Worm (Caenorhabditis elegans) whole organism, L3 larva: ENCODE measurements around the gene Y110A2AL.3.
"Not testable (repeated sequence)": the region's sequence is repeated elsewhere in the genome, so short reads cannot be mapped to it uniquely, and the experiment has no call there.

Source experiments
- R02D3.7 ChIP-seq: fragments of 150-350 bp; optimal IDR thresholded peaks from 2 replicates; lab custom pipeline; 2014; ENCODE audit warnings: missing biosample characterization, missing genetic modification characterization
- ZK546.5 ChIP-seq: sonication (generic microtip); optimal IDR thresholded peaks from 2 replicates; lab custom pipeline; 2017; ENCODE audit warnings: missing biosample characterization, missing genetic modification characterization
- ama-1 ChIP-seq: fragments of 150-350 bp; optimal IDR thresholded peaks from 2 replicates; lab custom pipeline; 2018
- ceh-16 ChIP-seq: sonication (generic microtip); optimal IDR thresholded peaks from 2 replicates; lab custom pipeline; 2017; ENCODE audit warnings: missing biosample characterization, missing genetic modification characterization
- ceh-28 ChIP-seq: fragments of 150-350 bp; optimal IDR thresholded peaks from 2 replicates; lab custom pipeline; 2014; ENCODE audit warnings: missing biosample characterization, missing genetic modification reagents, missing genetic modification characterization
- ceh-82 ChIP-seq: fragments of 150-350 bp; optimal IDR thresholded peaks from 2 replicates; lab custom pipeline; 2014; ENCODE audit warnings: missing biosample characterization, missing genetic modification characterization
- ceh-9 ChIP-seq: sonication (generic microtip); optimal IDR thresholded peaks from 2 replicates; lab custom pipeline; 2018; ENCODE audit warnings: missing biosample characterization, missing genetic modification characterization
- daf-12 ChIP-seq: fragments of 150-350 bp; optimal IDR thresholded peaks from 2 replicates; lab custom pipeline; 2014; ENCODE audit warnings: missing biosample characterization, missing genetic modification reagents, missing genetic modification characterization
- egl-5 ChIP-seq: fragments of 150-350 bp; optimal IDR thresholded peaks from 2 replicates; lab custom pipeline; 2017; ENCODE audit warnings: missing biosample characterization, missing genetic modification reagents, missing genetic modification characterization, inconsistent platforms
- elt-1 ChIP-seq: fragments of 150-350 bp; optimal IDR thresholded peaks from 2 replicates; lab custom pipeline; 2014; ENCODE audit warnings: missing biosample characterization, missing genetic modification characterization
- elt-2 ChIP-seq: sonication (generic microtip); optimal IDR thresholded peaks from 2 replicates; lab custom pipeline; 2016; ENCODE audit warnings: missing genetic modification reagents, mild to moderate bottlenecking, missing genetic modification characterization, missing compliant biosample characterization
- eor-1 ChIP-seq, 2 experiments: fragments of 150-350 bp; optimal IDR thresholded peaks; 2 replicates each; lab custom pipeline; 2014 to 2018; ENCODE audit warnings: missing biosample characterization in 2 of 2, missing genetic modification characterization in 2 of 2
- fkh-2 ChIP-seq: fragments of 150-350 bp; optimal IDR thresholded peaks from 2 replicates; lab custom pipeline; 2014; ENCODE audit warnings: missing biosample characterization, missing genetic modification reagents, missing genetic modification characterization
- hmg-11 ChIP-seq: sonication (generic microtip); optimal IDR thresholded peaks from 2 replicates; lab custom pipeline; 2016; ENCODE audit warnings: missing genetic modification characterization, missing compliant biosample characterization
- jun-1 ChIP-seq: fragments of 150-350 bp; optimal IDR thresholded peaks from 2 replicates; lab custom pipeline; 2014; ENCODE audit warnings: missing biosample characterization, missing genetic modification reagents, missing genetic modification characterization
- lin-15B ChIP-seq: fragments of 150-350 bp; optimal IDR thresholded peaks from 2 replicates; lab custom pipeline; 2014; ENCODE audit warnings: missing biosample characterization, missing genetic modification characterization
- lsy-12 ChIP-seq: sonication (generic microtip); optimal IDR thresholded peaks from 2 replicates; lab custom pipeline; 2016; ENCODE audit warnings: mild to moderate bottlenecking, missing genetic modification characterization, missing compliant biosample characterization
- mdl-1 ChIP-seq: fragments of 150-350 bp; optimal IDR thresholded peaks from 2 replicates; lab custom pipeline; 2014; ENCODE audit warnings: missing biosample characterization, missing genetic modification characterization
- mml-1 ChIP-seq: fragments of 150-350 bp; sonication (generic microtip); optimal IDR thresholded peaks from 3 replicates; lab custom pipeline; 2014; ENCODE audit warnings: missing biosample characterization, missing genetic modification characterization
- nhr-11 ChIP-seq: fragments of 150-350 bp; optimal IDR thresholded peaks from 2 replicates; lab custom pipeline; 2014; ENCODE audit warnings: missing biosample characterization, missing genetic modification characterization
- nhr-12 ChIP-seq: fragments of 150-350 bp; optimal IDR thresholded peaks from 2 replicates; lab custom pipeline; 2014; ENCODE audit warnings: missing biosample characterization, missing genetic modification characterization
- nhr-28 ChIP-seq: fragments of 150-350 bp; optimal IDR thresholded peaks from 2 replicates; lab custom pipeline; 2014; ENCODE audit warnings: missing biosample characterization, missing genetic modification characterization
- nhr-43 ChIP-seq: sonication (generic microtip); optimal IDR thresholded peaks from 2 replicates; lab custom pipeline; 2016; ENCODE audit warnings: mild to moderate bottlenecking, missing genetic modification characterization, missing compliant biosample characterization; ENCODE audit not compliant: poor library complexity, severe bottlenecking
- nhr-76 ChIP-seq: fragments of 150-350 bp; sonication (generic microtip); optimal IDR thresholded peaks from 5 replicates; lab custom pipeline; 2014; ENCODE audit warnings: missing biosample characterization, missing genetic modification characterization
- nhr-77 ChIP-seq: fragments of 150-350 bp; optimal IDR thresholded peaks from 2 replicates; lab custom pipeline; 2014; ENCODE audit warnings: missing biosample characterization, missing genetic modification characterization
- pha-4 ChIP-seq: fragments of 150-350 bp; optimal IDR thresholded peaks from 2 replicates; lab custom pipeline; 2014; ENCODE audit warnings: missing biosample characterization, missing genetic modification reagents, missing genetic modification characterization
- pqm-1 ChIP-seq: fragments of 150-350 bp; optimal IDR thresholded peaks from 2 replicates; lab custom pipeline; 2017; ENCODE audit warnings: missing biosample characterization, missing genetic modification characterization, inconsistent platforms
- sea-2 ChIP-seq: fragments of 150-350 bp; sonication (generic microtip); optimal IDR thresholded peaks from 4 replicates; lab custom pipeline; 2014; ENCODE audit warnings: missing biosample characterization, missing genetic modification reagents, missing genetic modification characterization
- tbx-2 ChIP-seq: sonication (generic microtip); optimal IDR thresholded peaks from 2 replicates; lab custom pipeline; 2016; ENCODE audit warnings: mild to moderate bottlenecking, missing genetic modification characterization, missing compliant biosample characterization
- unc-39 ChIP-seq: sonication (generic microtip); optimal IDR thresholded peaks from 4 replicates; lab custom pipeline; 2017; ENCODE audit warnings: missing biosample characterization, missing genetic modification characterization
- zag-1 ChIP-seq: fragments of 150-350 bp; optimal IDR thresholded peaks from 2 replicates; lab custom pipeline; 2014; ENCODE audit warnings: missing biosample characterization, missing genetic modification characterization
- ztf-4 ChIP-seq: fragments of 150-350 bp; optimal IDR thresholded peaks from 2 replicates; lab custom pipeline; 2014; ENCODE audit warnings: missing biosample characterization, missing genetic modification characterization

Y110A2AL.3 gene

ce11 chrII:2832539-2832938, 34.3 kb upstream of the Y110A2AL.3 start:
- TF ChIP-seq fkh-2 (tag; lab: Kevin White, UChicago) = no peak

DNA sequence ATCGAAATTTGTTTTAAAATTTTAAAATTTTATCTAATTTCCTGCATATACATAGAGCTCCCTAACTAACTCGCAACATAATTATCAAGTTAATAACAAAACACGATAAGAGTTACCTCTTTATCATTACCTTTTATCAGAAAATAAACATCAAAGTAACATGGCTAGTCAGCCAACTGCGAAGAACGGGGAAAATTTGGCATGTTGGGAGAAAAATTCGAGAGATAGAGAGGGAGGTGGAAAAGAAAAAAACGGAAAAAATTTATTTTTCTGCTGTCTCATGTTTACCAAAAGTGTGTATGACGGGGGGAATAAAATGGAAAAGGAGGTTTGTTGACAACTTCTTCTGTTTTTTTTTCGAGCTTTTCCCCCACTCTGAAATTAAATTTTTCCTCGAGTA, 32.8 kb upstream of the Y110A2AL.3 start:
- TF ChIP-seq elt-2 (tag; lab: Kevin White, UChicago) (peak; percentile 86), nhr-28 (tag; lab: Kevin White, UChicago) (no peak), jun-1 (tag; lab: Kevin White, UChicago) (peak; percentile 5), ama-1 (lab: Kevin White, UChicago) (no peak), pqm-1 (tag; lab: Kevin White, UChicago) (peak; percentile 84), unc-39 (tag; lab: Kevin White, UChicago) (no peak), hmg-11 (tag; lab: Kevin White, UChicago) (no peak), pha-4 (peak; percentile 86), zag-1 (no peak), tbx-2 (tag; lab: Kevin White, UChicago) (no peak), daf-12 (tag; lab: Kevin White, UChicago) (no peak)

- TF ChIP-seq egl-5 (no peak), mdl-1 (no peak), lsy-12 (tag; lab: Kevin White, UChicago) (no peak), sea-2 (no peak)
Measured at ce11 chrII:2836853-2837252, 30.0 kb upstream of the Y110A2AL.3 start, which contains the start of gene K12H6.7. K12H6.7 (minus strand) TSS chrII:2836953.

- TF ChIP-seq nhr-76, nhr-11, nhr-77 (tag; lab: Kevin White, UChicago): not testable (repeated sequence)
Measured at ce11 chrII:2839004-2839403, 27.9 kb upstream of the Y110A2AL.3 start, which contains the start of gene Y110A2AL.4. Y110A2AL.4 (plus strand) TSS chrII:2839304.

- TF ChIP-seq nhr-11 (tag; lab: Kevin White, UChicago) = no peak
- TF ChIP-seq unc-39 (tag; lab: Kevin White, UChicago) = no peak
- no peak for TF ChIP-seq hmg-11 (tag; lab: Kevin White, UChicago)
- no peak for TF ChIP-seq ceh-9
- TF ChIP-seq nhr-76 (tag; lab: Kevin White, UChicago) = no peak
- no peak for TF ChIP-seq zag-1
- no peak for TF ChIP-seq mdl-1
- no peak for TF ChIP-seq R02D3.7 (tag; lab: Kevin White, UChicago)
- TF ChIP-seq fkh-2 (tag; lab: Kevin White, UChicago) = no peak
- TF ChIP-seq ceh-82 = no peak
Measured at ce11 chrII:2841529-2841928, 25.3 kb upstream of the Y110A2AL.3 start, which contains the start of gene Y110A2AL.6. Y110A2AL.6 (minus strand) TSS chrII:2841629.

- TF ChIP-seq egl-5 = no peak
- TF ChIP-seq ceh-28 = no peak
- TF ChIP-seq elt-1 (tag; lab: Kevin White, UChicago) = no peak
Measured at ce11 chrII:2843088-2843487, 23.8 kb upstream of the Y110A2AL.3 start, which contains the start of gene Y110A2AL.7. Y110A2AL.7 (minus strand) TSS chrII:2843188.

- no peak for TF ChIP-seq mml-1 (tag; lab: Kevin White, UChicago)
- no peak for TF ChIP-seq nhr-12 (tag; lab: Kevin White, UChicago)
- no peak for TF ChIP-seq R02D3.7 (tag; lab: Kevin White, UChicago)
- TF ChIP-seq mdl-1 = no peak
- TF ChIP-seq nhr-11 (tag; lab: Kevin White, UChicago) = no peak
- TF ChIP-seq lin-15B (tag; lab: Kevin White, UChicago) = no peak
- TF ChIP-seq eor-1 (tag; optimal IDR thresholded peaks at IDR 0.05; lab: Kevin White, UChicago) = no peak
- TF ChIP-seq ztf-4 (tag; lab: Kevin White, UChicago) = no peak
- no peak for TF ChIP-seq ceh-16 (tag; lab: Kevin White, UChicago)
- no peak for TF ChIP-seq nhr-43 (tag; lab: Kevin White, UChicago)
- TF ChIP-seq egl-5 = no peak
- TF ChIP-seq elt-1 (tag; lab: Kevin White, UChicago) = no peak
- TF ChIP-seq ZK546.5 (tag; lab: Kevin White, UChicago) = no peak
Measured at ce11 chrII:2845674-2846073, 21.2 kb upstream of the Y110A2AL.3 start.
